Fruit fly (Drosophila melanogaster): ENCODE measurements around the gene Arpc3B.
A peak's percentile ranks its signal among the peaks of the same experiment; 100 is the strongest.

Arpc3B gene

dm6 chrX:17111958-17112953 is 6.6 kb upstream of the Arpc3B start:
- no peak for TF ChIP-seq CG30431 (GFP tag; optimal IDR thresholded peaks at IDR 0.05)
- TF ChIP-seq CG30403 (GFP tag; optimal IDR thresholded peaks at IDR 0.05): peak; percentile 28
- peak; percentile 49 for TF ChIP-seq phol (tag; optimal IDR thresholded peaks at IDR 0.05)
- no peak for TF ChIP-seq CG17829 (tag; optimal IDR thresholded peaks at IDR 0.05)
- TF ChIP-seq tio (GFP tag; optimal IDR thresholded peaks at IDR 0.05): peak; percentile 16
- TF ChIP-seq Deaf1 (tag; optimal IDR thresholded peaks at IDR 0.05): no peak
- TF ChIP-seq Med (GFP tag): peak; percentile 36
- no peak for TF ChIP-seq Atf3 (GFP tag; optimal IDR thresholded peaks at IDR 0.05)
- peak; percentile 13 for TF ChIP-seq Oli (tag; optimal IDR thresholded peaks at IDR 0.05)
- no peak for TF ChIP-seq CG3726 (GFP tag; IDR thresholded peaks at IDR 0.05)
- peak; percentile 52 for TF ChIP-seq sens (GFP tag)
- peak; percentile 0 for TF ChIP-seq stwl (tag; optimal IDR thresholded peaks at IDR 0.05)
- no peak for TF ChIP-seq zen (tag; optimal IDR thresholded peaks at IDR 0.05)
- peak; percentile 43 for TF ChIP-seq gem (tag; optimal IDR thresholded peaks at IDR 0.05)
- peak; percentile 31 for TF ChIP-seq CG18262 (tag; optimal IDR thresholded peaks at IDR 0.05)
- TF ChIP-seq CG4424 (GFP tag; optimal IDR thresholded peaks at IDR 0.05): peak; percentile 32
- no peak for TF ChIP-seq CG43689 (GFP tag; IDR thresholded peaks at IDR 0.05)
- TF ChIP-seq sqz (GFP tag; optimal IDR thresholded peaks at IDR 0.05): no peak
- TF ChIP-seq tin (GFP tag; optimal IDR thresholded peaks at IDR 0.05): peak; percentile 2
- TF ChIP-seq CG11560 (tag; IDR thresholded peaks at IDR 0.05): no peak
- no peak for TF ChIP-seq luna (GFP tag; optimal IDR thresholded peaks at IDR 0.05)
- no peak for TF ChIP-seq CG6791 (GFP tag; IDR thresholded peaks at IDR 0.05; ENCODE audit: partially characterized antibody)
- TF ChIP-seq CG8281 (tag; optimal IDR thresholded peaks at IDR 0.05): no peak
- peak; percentile 22 for TF ChIP-seq CG7839 (tag; optimal IDR thresholded peaks at IDR 0.05)
- peak; percentile 12 to 17 for TF ChIP-seq bsh (GFP tag; optimal IDR thresholded peaks at IDR 0.05)
- TF ChIP-seq CG8089 (GFP tag; optimal IDR thresholded peaks at IDR 0.05): no peak
- peak; percentile 31 for TF ChIP-seq CG11504 (tag; optimal IDR thresholded peaks at IDR 0.05)
- TF ChIP-seq row (GFP tag; IDR thresholded peaks at IDR 0.05): 0 out of 3 replicates have a peak, but pooled peaks have one; percentile 12
- peak; percentile 25 for TF ChIP-seq Sox102F (GFP tag; optimal IDR thresholded peaks at IDR 0.05)
- peak; percentile 3 for TF ChIP-seq CG16863 (GFP tag; optimal IDR thresholded peaks at IDR 0.05)
- peak; percentile 2 for TF ChIP-seq CG15696 (tag; optimal IDR thresholded peaks at IDR 0.05)
- peak; percentile 16 for TF ChIP-seq CG9437 (GFP tag; optimal IDR thresholded peaks at IDR 0.05)
- no peak for TF ChIP-seq CG17912 (GFP tag; optimal IDR thresholded peaks at IDR 0.05)
- no peak for TF ChIP-seq dmrt11E (tag; optimal IDR thresholded peaks at IDR 0.05)
- peak; percentile 11 for TF ChIP-seq Sox100B (GFP tag; optimal IDR thresholded peaks at IDR 0.05)
- TF ChIP-seq Ssrp (tag; optimal IDR thresholded peaks at IDR 0.05): peak; percentile 8
- TF ChIP-seq CG2712 (tag; optimal IDR thresholded peaks at IDR 0.05): peak; percentile 16
- TF ChIP-seq CG4820 (GFP tag; optimal IDR thresholded peaks at IDR 0.05): peak; percentile 23
- TF ChIP-seq CG2199 (GFP tag; IDR thresholded peaks at IDR 0.05): 0 out of 3 replicates have a peak, but pooled peaks have one; percentile 42
- TF ChIP-seq lola (GFP tag; optimal IDR thresholded peaks at IDR 0.05): peak in 1 of 3 experiments; percentile 13
- TF ChIP-seq CG4707 (GFP tag; optimal IDR thresholded peaks at IDR 0.05): no peak
- TF ChIP-seq slbo (GFP tag; IDR thresholded peaks at IDR 0.05): no peak
- TF ChIP-seq CG7556 (GFP tag; optimal IDR thresholded peaks at IDR 0.05): peak; percentile 13
- peak; percentile 41 for TF ChIP-seq CG10979 (tag; optimal IDR thresholded peaks at IDR 0.05)
- TF ChIP-seq sc (optimal IDR thresholded peaks at IDR 0.05): no peak
- TF ChIP-seq sc (GFP tag; optimal IDR thresholded peaks at IDR 0.05): peak; percentile 30
- no peak for TF ChIP-seq toy (GFP tag; IDR thresholded peaks at IDR 0.05)
- TF ChIP-seq CG17361 (GFP tag; IDR thresholded peaks at IDR 0.05): peak; percentile 45; the same call in 1 of the 3 replicates

All from whole organism, embryonic.